Worm (Caenorhabditis elegans) whole organism, late embryonic: ENCODE measurements around the gene bar-1.

Source experiments
- ceh-22 ChIP-seq: sonication (generic microtip); optimal IDR thresholded peaks from 2 replicates; lab custom pipeline; 2017; ENCODE audit warnings: missing biosample characterization, missing genetic modification characterization
- ceh-24 ChIP-seq: sonication (generic microtip); optimal IDR thresholded peaks from 2 replicates; lab custom pipeline; 2016; ENCODE audit warnings: mild to moderate bottlenecking, missing genetic modification characterization, missing compliant biosample characterization
- ceh-30 ChIP-seq: fragments of 150-350 bp; optimal IDR thresholded peaks from 2 replicates; lab custom pipeline; 2014; ENCODE audit warnings: missing biosample characterization, missing genetic modification characterization
- dve-1 ChIP-seq: sonication (generic microtip); optimal IDR thresholded peaks from 2 replicates; lab custom pipeline; 2017; ENCODE audit warnings: antibody characterized with exemption, mild to moderate bottlenecking, missing genetic modification characterization, missing compliant biosample characterization
- elt-2 ChIP-seq: sonication (generic microtip); optimal IDR thresholded peaks from 2 replicates; lab custom pipeline; 2016; ENCODE audit warnings: missing genetic modification reagents, missing genetic modification characterization, missing compliant biosample characterization
- fkh-10 ChIP-seq: fragments of 150-350 bp; optimal IDR thresholded peaks from 2 replicates; lab custom pipeline; 2014; ENCODE audit warnings: missing biosample characterization, missing genetic modification reagents, missing genetic modification characterization
- hlh-8 ChIP-seq: sonication (generic microtip); optimal IDR thresholded peaks from 2 replicates; lab custom pipeline; 2016; ENCODE audit warnings: missing genotype, missing genetic modification characterization, missing compliant biosample characterization
- pha-4 ChIP-seq: fragments of 150-350 bp; optimal IDR thresholded peaks from 2 replicates; lab custom pipeline; 2018; ENCODE audit warnings: missing biosample characterization, missing genetic modification reagents, missing genetic modification characterization

- TF ChIP-seq ceh-22 (tag; lab: Kevin White, UChicago) (no peak), ceh-24 (no peak), ceh-30 (tag; lab: Kevin White, UChicago) (no peak), elt-2 (no peak), fkh-10 (GFP tag; lab: Kevin White, UChicago) (no peak), hlh-8 (tag; lab: Kevin White, UChicago) (no peak), dve-1 (tag; lab: Kevin White, UChicago) (no peak), pha-4 (tag; lab: Kevin White, UChicago) (no peak)
Observed at ce11 chrX:7128615-7129014, 41.8 kb downstream of the bar-1 start.
